Worm (Caenorhabditis elegans) whole organism, early embryonic: ENCODE results near the gene C25D7.16.

ENCODE experiments used
- B0310.2 ChIP-seq: sonication (generic microtip); optimal IDR thresholded peaks from 2 replicates; lab custom pipeline; 2016; ENCODE audit warnings: mild to moderate bottlenecking, missing genetic modification characterization, missing compliant biosample characterization
- F13C5.2 ChIP-seq: sonication (generic microtip); optimal IDR thresholded peaks from 2 replicates; lab custom pipeline; 2017; ENCODE audit warnings: mild to moderate bottlenecking, missing genetic modification characterization, inconsistent platforms, missing compliant biosample characterization
- ama-1 ChIP-seq: fragments of 150-350 bp; optimal IDR thresholded peaks from 2 replicates; lab custom pipeline; 2014
- ceh-13 ChIP-seq: fragments of 200-800 bp; sonication (Bioruptor generic); optimal IDR thresholded peaks from 2 replicates; lab custom pipeline; 2018; ENCODE audit warnings: mild to moderate bottlenecking, missing genetic modification characterization, missing compliant biosample characterization
- ceh-36 ChIP-seq: sonication (generic microtip); optimal IDR thresholded peaks from 2 replicates; lab custom pipeline; 2016; ENCODE audit warnings: missing genetic modification characterization, inconsistent platforms, missing compliant biosample characterization
- hmbx-1 ChIP-seq: sonication (generic microtip); optimal IDR thresholded peaks from 2 replicates; lab custom pipeline; 2016; ENCODE audit warnings: mild to moderate bottlenecking, missing genetic modification characterization, missing compliant biosample characterization
- scrt-1 ChIP-seq: fragments of 200-800 bp; sonication (Bioruptor generic); IDR thresholded peaks from 2 replicates; pipeline ENCODE4 v1.3.6; 2022; ENCODE audit warnings: missing genetic modification characterization, missing compliant biosample characterization
- sea-1 ChIP-seq: fragments of 200-800 bp; sonication (Bioruptor generic); conservative IDR thresholded peaks from 2 replicates; pipeline ENCODE4 v1.3.6; 2022; ENCODE audit warnings: missing genetic modification characterization, missing compliant biosample characterization
- tbx-11 ChIP-seq: fragments of 200-800 bp; sonication (Bioruptor generic); IDR thresholded peaks from 2 replicates; pipeline ENCODE4 v1.3.6; 2022; ENCODE audit warnings: missing genetic modification characterization, missing compliant biosample characterization
- tbx-37 ChIP-seq: fragments of 200-800 bp; sonication (Bioruptor generic); conservative IDR thresholded peaks from 2 replicates; pipeline ENCODE4 v1.3.6; 2022; ENCODE audit warnings: missing genetic modification reagents, missing genetic modification characterization, missing compliant biosample characterization
- tra-4 ChIP-seq: sonication (generic microtip); optimal IDR thresholded peaks from 2 replicates; lab custom pipeline; 2017; ENCODE audit warnings: missing genetic modification characterization, missing compliant biosample characterization

DNA sequence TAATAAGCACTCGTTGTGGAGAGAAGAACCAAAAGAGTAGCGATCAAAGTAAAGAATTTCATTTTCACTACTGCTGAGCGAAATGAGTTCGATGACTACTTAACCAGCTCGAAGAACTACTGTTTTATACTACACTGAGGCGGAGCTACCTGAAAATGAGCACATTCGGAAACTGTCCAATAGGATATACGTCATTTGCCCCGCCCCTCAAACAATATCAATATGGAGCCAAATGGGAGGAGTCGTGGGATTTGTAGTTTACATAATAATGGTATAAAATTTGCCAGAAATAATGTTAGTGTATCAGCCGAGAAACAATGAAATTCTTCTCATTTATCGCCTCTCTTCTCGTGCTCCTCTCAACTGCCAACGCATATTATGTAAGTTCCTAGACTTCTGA lies 33.5 kb downstream of the C25D7.16 start, which contains the start of the genes C01G10.5 and C01G10.4:
- TF ChIP-seq tra-4, result no peak
- TF ChIP-seq ama-1 (lab: Kevin White, UChicago), result no peak
- no peak for TF ChIP-seq tbx-11
- TF ChIP-seq F13C5.2, result no peak
- TF ChIP-seq sea-1 (GFP tag; lab: Robert Waterston, UW), result no peak
- no peak for TF ChIP-seq tbx-37 (GFP tag; lab: Robert Waterston, UW)
- TF ChIP-seq hmbx-1 (tag; lab: Kevin White, UChicago), result no peak
- no peak for TF ChIP-seq ceh-13 (GFP tag; lab: Kevin White, UChicago)
- TF ChIP-seq ceh-36 (tag; lab: Kevin White, UChicago), result no peak
- no peak for TF ChIP-seq scrt-1 (GFP tag; lab: Robert Waterston, UW)
- TF ChIP-seq B0310.2, result no peak
